Worm (Caenorhabditis elegans) whole organism, L3 larva: ENCODE results near the gene aakg-5.

Experiments used
- R02D3.7 ChIP-seq: fragments of 150-350 bp; optimal IDR thresholded peaks from 2 replicates; lab custom pipeline; 2014; ENCODE audit warnings: missing biosample characterization, missing genetic modification characterization
- ZK546.5 ChIP-seq: sonication (generic microtip); optimal IDR thresholded peaks from 2 replicates; lab custom pipeline; 2017; ENCODE audit warnings: missing biosample characterization, missing genetic modification characterization
- aly-2 ChIP-seq: fragments of 150-350 bp; optimal IDR thresholded peaks from 2 replicates; lab custom pipeline; 2014; ENCODE audit warnings: missing biosample characterization, missing genetic modification characterization
- ama-1 ChIP-seq: fragments of 150-350 bp; optimal IDR thresholded peaks from 2 replicates; lab custom pipeline; 2018
- ceh-16 ChIP-seq: sonication (generic microtip); optimal IDR thresholded peaks from 2 replicates; lab custom pipeline; 2017; ENCODE audit warnings: missing biosample characterization, missing genetic modification characterization
- ceh-28 ChIP-seq: fragments of 150-350 bp; optimal IDR thresholded peaks from 2 replicates; lab custom pipeline; 2014; ENCODE audit warnings: missing biosample characterization, missing genetic modification reagents, missing genetic modification characterization
- ceh-82 ChIP-seq: fragments of 150-350 bp; optimal IDR thresholded peaks from 2 replicates; lab custom pipeline; 2014; ENCODE audit warnings: missing biosample characterization, missing genetic modification characterization
- ceh-9 ChIP-seq: sonication (generic microtip); optimal IDR thresholded peaks from 2 replicates; lab custom pipeline; 2018; ENCODE audit warnings: missing biosample characterization, missing genetic modification characterization
- daf-12 ChIP-seq: fragments of 150-350 bp; optimal IDR thresholded peaks from 2 replicates; lab custom pipeline; 2014; ENCODE audit warnings: missing biosample characterization, missing genetic modification reagents, missing genetic modification characterization
- egl-27 ChIP-seq: sonication (generic microtip); optimal IDR thresholded peaks from 4 replicates; lab custom pipeline; 2017; ENCODE audit warnings: missing biosample characterization, missing genetic modification reagents, missing genetic modification characterization
- egl-5 ChIP-seq: fragments of 150-350 bp; optimal IDR thresholded peaks from 2 replicates; lab custom pipeline; 2017; ENCODE audit warnings: missing biosample characterization, missing genetic modification reagents, missing genetic modification characterization, inconsistent platforms
- elt-1 ChIP-seq: fragments of 150-350 bp; optimal IDR thresholded peaks from 2 replicates; lab custom pipeline; 2014; ENCODE audit warnings: missing biosample characterization, missing genetic modification characterization
- elt-2 ChIP-seq: sonication (generic microtip); optimal IDR thresholded peaks from 2 replicates; lab custom pipeline; 2016; ENCODE audit warnings: missing genetic modification reagents, mild to moderate bottlenecking, missing genetic modification characterization, missing compliant biosample characterization
- elt-3 ChIP-seq, 3 experiments: fragments of 150-350 bp in 1 of 3; sonication (generic microtip) in 2 of 3; optimal IDR thresholded peaks; 2 replicates in 2 of 3; 4 replicates in 1 of 3; lab custom pipeline; 2014 to 2017; ENCODE audit warnings: missing biosample characterization in 3 of 3, missing genetic modification characterization in 3 of 3
- eor-1 ChIP-seq, 2 experiments: fragments of 150-350 bp; optimal IDR thresholded peaks; 2 replicates each; lab custom pipeline; 2014 to 2018; ENCODE audit warnings: missing biosample characterization in 2 of 2, missing genetic modification characterization in 2 of 2
- fkh-10 ChIP-seq: sonication (generic microtip); optimal IDR thresholded peaks from 2 replicates; lab custom pipeline; 2017; ENCODE audit warnings: missing biosample characterization, missing genetic modification reagents, missing genetic modification characterization
- fkh-2 ChIP-seq: fragments of 150-350 bp; optimal IDR thresholded peaks from 2 replicates; lab custom pipeline; 2014; ENCODE audit warnings: missing biosample characterization, missing genetic modification reagents, missing genetic modification characterization
- fos-1 ChIP-seq: fragments of 150-350 bp; optimal IDR thresholded peaks from 2 replicates; lab custom pipeline; 2014; ENCODE audit warnings: missing biosample characterization, missing genetic modification characterization
- hmg-11 ChIP-seq: sonication (generic microtip); optimal IDR thresholded peaks from 2 replicates; lab custom pipeline; 2016; ENCODE audit warnings: missing genetic modification characterization, missing compliant biosample characterization
- jun-1 ChIP-seq: fragments of 150-350 bp; optimal IDR thresholded peaks from 2 replicates; lab custom pipeline; 2014; ENCODE audit warnings: missing biosample characterization, missing genetic modification reagents, missing genetic modification characterization
- lin-15B ChIP-seq: fragments of 150-350 bp; optimal IDR thresholded peaks from 2 replicates; lab custom pipeline; 2014; ENCODE audit warnings: missing biosample characterization, missing genetic modification characterization
- lin-39 ChIP-seq: fragments of 150-350 bp; optimal IDR thresholded peaks from 2 replicates; lab custom pipeline; 2018; ENCODE audit warnings: missing biosample characterization, missing genetic modification reagents, missing genetic modification characterization
- lsy-12 ChIP-seq: sonication (generic microtip); optimal IDR thresholded peaks from 2 replicates; lab custom pipeline; 2016; ENCODE audit warnings: mild to moderate bottlenecking, missing genetic modification characterization, missing compliant biosample characterization
- mdl-1 ChIP-seq: fragments of 150-350 bp; optimal IDR thresholded peaks from 2 replicates; lab custom pipeline; 2014; ENCODE audit warnings: missing biosample characterization, missing genetic modification characterization
- mml-1 ChIP-seq: fragments of 150-350 bp; sonication (generic microtip); optimal IDR thresholded peaks from 3 replicates; lab custom pipeline; 2014; ENCODE audit warnings: missing biosample characterization, missing genetic modification characterization
- nfya-1 ChIP-seq: sonication (generic microtip); optimal IDR thresholded peaks from 2 replicates; lab custom pipeline; 2017; ENCODE audit warnings: missing genetic modification characterization, mild to moderate bottlenecking, missing compliant biosample characterization, antibody characterized with exemption, moderate library complexity; ENCODE audit not compliant: insufficient read depth
- nhr-11 ChIP-seq: fragments of 150-350 bp; optimal IDR thresholded peaks from 2 replicates; lab custom pipeline; 2014; ENCODE audit warnings: missing biosample characterization, missing genetic modification characterization
- nhr-12 ChIP-seq: fragments of 150-350 bp; optimal IDR thresholded peaks from 2 replicates; lab custom pipeline; 2014; ENCODE audit warnings: missing biosample characterization, missing genetic modification characterization
- nhr-23 ChIP-seq: fragments of 150-350 bp; optimal IDR thresholded peaks from 2 replicates; lab custom pipeline; 2014; ENCODE audit warnings: missing biosample characterization, missing genetic modification reagents, missing genetic modification characterization
- nhr-237 ChIP-seq: fragments of 150-350 bp; optimal IDR thresholded peaks from 2 replicates; lab custom pipeline; 2014; ENCODE audit warnings: missing biosample characterization, missing genetic modification characterization
- nhr-25 ChIP-seq: sonication (generic microtip); optimal IDR thresholded peaks from 2 replicates; lab custom pipeline; 2017; ENCODE audit warnings: missing biosample characterization, missing genetic modification characterization
- nhr-28 ChIP-seq: fragments of 150-350 bp; optimal IDR thresholded peaks from 2 replicates; lab custom pipeline; 2014; ENCODE audit warnings: missing biosample characterization, missing genetic modification characterization
- nhr-43 ChIP-seq: sonication (generic microtip); optimal IDR thresholded peaks from 2 replicates; lab custom pipeline; 2016; ENCODE audit warnings: mild to moderate bottlenecking, missing genetic modification characterization, missing compliant biosample characterization; ENCODE audit not compliant: poor library complexity, severe bottlenecking
- nhr-67 ChIP-seq: fragments of 150-350 bp; optimal IDR thresholded peaks from 2 replicates; lab custom pipeline; 2014; ENCODE audit warnings: missing biosample characterization, missing genetic modification characterization
- nhr-76 ChIP-seq: fragments of 150-350 bp; sonication (generic microtip); optimal IDR thresholded peaks from 5 replicates; lab custom pipeline; 2014; ENCODE audit warnings: missing biosample characterization, missing genetic modification characterization
- nhr-77 ChIP-seq: fragments of 150-350 bp; optimal IDR thresholded peaks from 2 replicates; lab custom pipeline; 2014; ENCODE audit warnings: missing biosample characterization, missing genetic modification characterization
- pha-4 ChIP-seq: fragments of 150-350 bp; optimal IDR thresholded peaks from 2 replicates; lab custom pipeline; 2014; ENCODE audit warnings: missing biosample characterization, missing genetic modification reagents, missing genetic modification characterization
- pqm-1 ChIP-seq: fragments of 150-350 bp; optimal IDR thresholded peaks from 2 replicates; lab custom pipeline; 2017; ENCODE audit warnings: missing biosample characterization, missing genetic modification characterization, inconsistent platforms
- sea-2 ChIP-seq: fragments of 150-350 bp; sonication (generic microtip); optimal IDR thresholded peaks from 4 replicates; lab custom pipeline; 2014; ENCODE audit warnings: missing biosample characterization, missing genetic modification reagents, missing genetic modification characterization
- skn-1 ChIP-seq: fragments of 150-350 bp; optimal IDR thresholded peaks from 2 replicates; lab custom pipeline; 2014; ENCODE audit warnings: missing biosample characterization, missing genetic modification characterization
- snpc-4 ChIP-seq: fragments of 150-350 bp; optimal IDR thresholded peaks from 2 replicates; lab custom pipeline; 2014; ENCODE audit warnings: missing biosample characterization, missing genetic modification characterization
- tbx-2 ChIP-seq: sonication (generic microtip); optimal IDR thresholded peaks from 2 replicates; lab custom pipeline; 2016; ENCODE audit warnings: mild to moderate bottlenecking, missing genetic modification characterization, missing compliant biosample characterization
- unc-39 ChIP-seq: sonication (generic microtip); optimal IDR thresholded peaks from 4 replicates; lab custom pipeline; 2017; ENCODE audit warnings: missing biosample characterization, missing genetic modification characterization
- unc-62 ChIP-seq: fragments of 150-350 bp; sonication (generic microtip); optimal IDR thresholded peaks from 4 replicates; lab custom pipeline; 2014; ENCODE audit warnings: missing biosample characterization, missing genetic modification reagents, missing genetic modification characterization
- zag-1 ChIP-seq: fragments of 150-350 bp; optimal IDR thresholded peaks from 2 replicates; lab custom pipeline; 2014; ENCODE audit warnings: missing biosample characterization, missing genetic modification characterization
- ztf-11 ChIP-seq: fragments of 150-350 bp; optimal IDR thresholded peaks from 2 replicates; lab custom pipeline; 2014; ENCODE audit warnings: missing biosample characterization, missing genetic modification characterization
- ztf-4 ChIP-seq: fragments of 150-350 bp; optimal IDR thresholded peaks from 2 replicates; lab custom pipeline; 2014; ENCODE audit warnings: missing biosample characterization, missing genetic modification characterization

The aakg-5 gene

DNA sequence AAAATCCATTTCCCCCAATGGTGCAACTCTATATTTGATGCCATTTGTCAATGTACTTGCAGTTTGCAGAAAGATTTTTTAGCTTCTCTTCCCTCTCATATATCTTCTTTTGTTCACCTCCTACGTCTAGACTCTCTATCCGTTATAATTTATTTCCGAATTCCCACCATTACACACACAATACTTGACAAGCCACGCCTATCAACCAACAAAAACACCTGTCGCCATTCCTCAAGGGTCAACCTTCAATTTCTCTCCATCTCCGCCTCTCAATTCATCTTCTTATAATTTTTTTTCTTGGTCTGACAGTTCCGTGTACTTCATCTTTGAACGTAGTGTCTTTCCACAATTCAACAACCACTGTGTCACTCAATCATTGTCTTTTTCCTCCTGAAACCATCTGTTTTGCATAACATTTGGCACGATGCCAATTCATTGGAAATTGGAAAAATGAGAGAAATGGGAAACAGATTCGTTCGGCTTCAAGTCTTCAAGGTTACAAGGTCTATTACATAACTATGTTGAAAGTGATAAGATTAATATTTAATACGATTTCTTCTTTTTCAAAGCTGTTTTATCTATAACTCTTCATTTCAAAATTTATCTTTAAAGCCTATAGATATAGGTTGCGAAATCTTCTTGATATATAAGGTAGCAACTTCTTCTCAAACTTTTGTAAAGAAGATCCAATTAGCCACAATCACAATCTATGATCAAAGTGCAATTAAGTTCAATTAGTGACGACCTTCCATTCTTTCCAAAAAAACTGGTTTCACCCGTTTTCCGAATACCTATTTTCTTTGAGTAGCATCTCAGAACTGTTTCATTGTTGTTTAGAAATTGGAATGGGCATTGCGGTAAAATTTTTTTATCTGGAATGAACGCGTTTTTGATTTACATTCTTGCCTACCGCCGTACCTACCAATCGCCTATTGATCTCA lies 12.0 kb upstream of the aakg-5 start:
- TF ChIP-seq nhr-25 (tag; lab: Kevin White, UChicago) (peak; percentile 8), pqm-1 (tag; lab: Kevin White, UChicago) (no peak), nhr-67 (no peak), R02D3.7 (tag; lab: Kevin White, UChicago) (no peak), eor-1 (tag; optimal IDR thresholded peaks at IDR 0.05; lab: Kevin White, UChicago) (no peak), nhr-11 (tag; lab: Kevin White, UChicago) (peak; percentile 25), lin-39 (tag; lab: Kevin White, UChicago) (no peak), unc-39 (tag; lab: Kevin White, UChicago) (no peak)

DNA sequence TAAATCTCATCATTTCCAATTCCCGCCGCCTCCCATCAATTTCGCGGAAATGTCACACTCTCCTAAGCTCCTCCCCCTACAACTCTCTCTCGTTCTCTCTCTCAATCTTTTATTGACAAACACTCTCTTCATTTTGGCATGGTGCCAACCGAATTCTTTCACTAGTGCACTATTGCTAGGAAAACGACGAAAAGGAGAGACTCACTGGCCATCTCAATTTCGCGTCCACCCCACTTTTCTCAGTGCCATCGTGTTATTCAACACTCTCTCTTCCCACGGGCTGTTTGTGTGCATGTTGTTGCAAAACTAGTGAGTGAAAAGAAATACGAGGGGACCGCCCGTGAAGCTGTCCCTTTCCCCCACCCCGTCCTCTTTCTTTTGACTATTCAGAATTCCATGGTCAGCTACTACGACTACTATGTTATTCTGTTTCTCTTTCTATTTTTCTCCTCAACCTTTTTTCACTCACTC lies 10.0 kb upstream of the aakg-5 start:
- TF ChIP-seq skn-1 (tag; lab: Kevin White, UChicago) (no peak), nhr-28 (tag; lab: Kevin White, UChicago) (no peak), lsy-12 (tag; lab: Kevin White, UChicago) (no peak), fkh-2 (no peak), hmg-11 (tag; lab: Kevin White, UChicago) (peak; percentile 24), nhr-67 (no peak), unc-62 (GFP tag; lab: Kevin White, UChicago) (peak; percentile 74), R02D3.7 (tag; lab: Kevin White, UChicago) (no peak), fkh-10 (GFP tag; lab: Kevin White, UChicago) (peak; percentile 27), ceh-16 (no peak), eor-1 (tag; optimal IDR thresholded peaks at IDR 0.05; lab: Kevin White, UChicago) (no peak), pha-4 (peak; percentile 81), egl-5 (tag; lab: Kevin White, UChicago) (peak; percentile 44), ceh-82 (tag; lab: Kevin White, UChicago) (no peak), ZK546.5 (tag; lab: Kevin White, UChicago) (no peak), nhr-23 (tag; lab: Kevin White, UChicago) (no peak), aly-2 (tag; lab: Kevin White, UChicago) (no peak), zag-1 (tag; lab: Kevin White, UChicago) (peak; percentile 28), nhr-11 (tag; lab: Kevin White, UChicago) (peak; percentile 77), jun-1 (tag; lab: Kevin White, UChicago) (no peak), ztf-4 (tag; lab: Kevin White, UChicago) (no peak), elt-2 (no peak), nhr-76 (no peak), fos-1 (no peak), elt-3 (tag; optimal IDR thresholded peaks at IDR 0.05; lab: Kevin White, UChicago) (no peak), pqm-1 (tag; lab: Kevin White, UChicago) (no peak), nhr-12 (tag; lab: Kevin White, UChicago) (no peak), nhr-237 (tag; lab: Kevin White, UChicago) (no peak), nhr-25 (tag; lab: Kevin White, UChicago) (no peak), ceh-9 (tag; lab: Kevin White, UChicago) (no peak), ztf-11 (tag; lab: Kevin White, UChicago) (no peak), sea-2 (no peak), mml-1 (no peak), lin-39 (tag; lab: Kevin White, UChicago) (peak; percentile 11), nfya-1 (peak; percentile 60), nhr-77 (no peak), mdl-1 (tag; lab: Kevin White, UChicago) (no peak), snpc-4 (tag; lab: Kevin White, UChicago) (peak; percentile 10), ceh-28 (tag; lab: Kevin White, UChicago) (no peak), tbx-2 (tag; lab: Kevin White, UChicago) (peak; percentile 22), nhr-43 (no peak), elt-1 (tag; lab: Kevin White, UChicago) (peak; percentile 45), unc-39 (tag; lab: Kevin White, UChicago) (no peak), daf-12 (tag; lab: Kevin White, UChicago) (no peak), ama-1 (lab: Kevin White, UChicago) (no peak), lin-15B (peak; percentile 56), egl-27 (tag; lab: Kevin White, UChicago) (no peak)
